Worm (Caenorhabditis elegans) whole organism, L1 larva: ENCODE data around the gene B0353.1.

Experiments used
- C04F5.9 ChIP-seq: sonication (generic microtip); optimal IDR thresholded peaks from 2 replicates; lab custom pipeline; 2016; ENCODE audit warnings: missing genetic modification characterization, missing compliant biosample characterization
- aha-1 ChIP-seq: fragments of 150-350 bp; optimal IDR thresholded peaks from 2 replicates; lab custom pipeline; 2014; ENCODE audit warnings: missing biosample characterization, missing genetic modification characterization
- aly-2 ChIP-seq: fragments of 150-350 bp; optimal IDR thresholded peaks from 2 replicates; lab custom pipeline; 2014; ENCODE audit warnings: missing biosample characterization, missing genetic modification characterization
- blmp-1 ChIP-seq: fragments of 150-350 bp; optimal IDR thresholded peaks from 2 replicates; lab custom pipeline; 2014; ENCODE audit warnings: missing biosample characterization, missing genetic modification characterization
- ceh-63 ChIP-seq: fragments of 200-800 bp; sonication (Bioruptor generic); optimal IDR thresholded peaks from 2 replicates; lab custom pipeline; 2018; ENCODE audit warnings: mild to moderate bottlenecking, missing genetic modification characterization, missing compliant biosample characterization
- ceh-88 ChIP-seq: fragments of 200-800 bp; sonication (Bioruptor generic); IDR thresholded peaks from 2 replicates; pipeline ENCODE4 v1.3.6; 2022; ENCODE audit warnings: missing genetic modification characterization, missing compliant biosample characterization
- ces-1 ChIP-seq: fragments of 150-350 bp; optimal IDR thresholded peaks from 2 replicates; lab custom pipeline; 2014; ENCODE audit warnings: missing biosample characterization, missing genetic modification reagents, missing genetic modification characterization
- dpl-1 ChIP-seq, 3 experiments: fragments of 150-350 bp in 2 of 3; sonication (generic microtip) in 1 of 3; optimal IDR thresholded peaks; 2 replicates each; lab custom pipeline; 2014 to 2017; ENCODE audit warnings: missing biosample characterization in 3 of 3, missing genetic modification characterization in 3 of 3, missing genetic modification reagents in 3 of 3
- efl-3 ChIP-seq: fragments of 200-800 bp; sonication (Bioruptor generic); optimal IDR thresholded peaks from 2 replicates; lab custom pipeline; 2018; ENCODE audit warnings: mild to moderate bottlenecking, missing genetic modification characterization, missing compliant biosample characterization
- egl-13 ChIP-seq: sonication (generic microtip); optimal IDR thresholded peaks from 2 replicates; lab custom pipeline; 2016; ENCODE audit warnings: missing genotype, missing genetic modification reagents, missing genetic modification characterization, missing compliant biosample characterization
- egl-27 ChIP-seq, 2 experiments: fragments of 150-350 bp in 1 of 2; sonication (generic microtip); optimal IDR thresholded peaks; 3 replicates each; lab custom pipeline; 2017 to 2018; ENCODE audit warnings: missing biosample characterization in 2 of 2, missing genetic modification characterization in 2 of 2, missing genetic modification reagents in 2 of 2
- ets-5 ChIP-seq: fragments of 200-800 bp; sonication (Bioruptor generic); IDR thresholded peaks from 2 replicates; pipeline ENCODE4 v1.3.6; 2022; ENCODE audit warnings: missing genetic modification characterization, missing compliant biosample characterization
- fkh-4 ChIP-seq: sonication (generic microtip); optimal IDR thresholded peaks from 2 replicates; lab custom pipeline; 2016; ENCODE audit warnings: missing compliant biosample characterization, missing genetic modification characterization, borderline replicate concordance
- fkh-8 ChIP-seq: sonication (generic microtip); optimal IDR thresholded peaks from 2 replicates; lab custom pipeline; 2016; ENCODE audit warnings: mild to moderate bottlenecking, missing genetic modification characterization, missing compliant biosample characterization
- fos-1 ChIP-seq: fragments of 150-350 bp; optimal IDR thresholded peaks from 2 replicates; lab custom pipeline; 2014; ENCODE audit warnings: missing biosample characterization, missing genetic modification characterization
- grh-1 ChIP-seq: fragments of 200-800 bp; sonication (Bioruptor generic); IDR thresholded peaks from 2 replicates; pipeline ENCODE4 v1.3.6; 2022; ENCODE audit warnings: missing genetic modification reagents, missing genetic modification characterization, missing compliant biosample characterization
- irx-1 ChIP-seq: sonication (generic microtip); optimal IDR thresholded peaks from 2 replicates; lab custom pipeline; 2016; ENCODE audit warnings: missing genetic modification characterization, missing compliant biosample characterization
- lin-15B ChIP-seq: fragments of 150-350 bp; sonication (generic microtip); optimal IDR thresholded peaks from 3 replicates; lab custom pipeline; 2014; ENCODE audit warnings: missing biosample characterization, missing genetic modification characterization
- lin-39 ChIP-seq: fragments of 150-350 bp; optimal IDR thresholded peaks from 2 replicates; lab custom pipeline; 2014; ENCODE audit warnings: missing biosample characterization, missing genetic modification reagents, missing genetic modification characterization
- lir-3 ChIP-seq: sonication (generic microtip); optimal IDR thresholded peaks from 2 replicates; lab custom pipeline; 2016; ENCODE audit warnings: mild to moderate bottlenecking, missing genetic modification characterization, moderate library complexity, missing compliant biosample characterization; ENCODE audit not compliant: poor library complexity
- mab-9 ChIP-seq: fragments of 200-800 bp; sonication (Bioruptor generic); IDR thresholded peaks from 2 replicates; pipeline ENCODE4 v1.3.6; 2022; ENCODE audit warnings: missing genetic modification reagents, missing genetic modification characterization, missing compliant biosample characterization
- mef-2 ChIP-seq: fragments of 150-350 bp; optimal IDR thresholded peaks from 2 replicates; lab custom pipeline; 2014; ENCODE audit warnings: missing biosample characterization, missing genetic modification characterization
- mep-1 ChIP-seq: fragments of 150-350 bp; optimal IDR thresholded peaks from 2 replicates; lab custom pipeline; 2014; ENCODE audit warnings: missing biosample characterization, missing genetic modification characterization
- nhr-12 ChIP-seq: sonication (generic microtip); optimal IDR thresholded peaks from 2 replicates; lab custom pipeline; 2017; ENCODE audit warnings: missing biosample characterization, missing genetic modification characterization
- nhr-20 ChIP-seq: sonication (generic microtip); optimal IDR thresholded peaks from 2 replicates; lab custom pipeline; 2016; ENCODE audit warnings: mild to moderate bottlenecking, missing genetic modification characterization, missing compliant biosample characterization
- nhr-237 ChIP-seq: fragments of 150-350 bp; optimal IDR thresholded peaks from 2 replicates; lab custom pipeline; 2014; ENCODE audit warnings: missing biosample characterization, missing genetic modification characterization
- nhr-71 ChIP-seq: sonication (generic microtip); optimal IDR thresholded peaks from 2 replicates; lab custom pipeline; 2016; ENCODE audit warnings: mild to moderate bottlenecking, missing genetic modification characterization, moderate library complexity, missing compliant biosample characterization
- pag-3 ChIP-seq: sonication (generic microtip); optimal IDR thresholded peaks from 2 replicates; lab custom pipeline; 2017; ENCODE audit warnings: missing genetic modification characterization, mild to moderate bottlenecking, missing compliant biosample characterization, antibody characterized with exemption, borderline replicate concordance; ENCODE audit not compliant: insufficient read depth
- snpc-4 ChIP-seq: fragments of 150-350 bp; optimal IDR thresholded peaks from 2 replicates; lab custom pipeline; 2014; ENCODE audit warnings: missing biosample characterization, missing genetic modification characterization
- snu-23 ChIP-seq: sonication (generic microtip); optimal IDR thresholded peaks from 2 replicates; lab custom pipeline; 2016; ENCODE audit warnings: missing genetic modification characterization, missing compliant biosample characterization
- sox-4 ChIP-seq: sonication (generic microtip); optimal IDR thresholded peaks from 2 replicates; lab custom pipeline; 2016; ENCODE audit warnings: missing genetic modification characterization, missing compliant biosample characterization
- swsn-7 ChIP-seq: sonication (generic microtip); optimal IDR thresholded peaks from 2 replicates; lab custom pipeline; 2016; ENCODE audit warnings: missing genetic modification characterization, missing compliant biosample characterization
- tbx-2 ChIP-seq: sonication (generic microtip); optimal IDR thresholded peaks from 2 replicates; lab custom pipeline; 2016; ENCODE audit warnings: missing genetic modification characterization, missing compliant biosample characterization
- tlp-1 ChIP-seq: fragments of 150-350 bp; optimal IDR thresholded peaks from 2 replicates; lab custom pipeline; 2014; ENCODE audit warnings: missing biosample characterization, missing genetic modification characterization
- unc-130 ChIP-seq: fragments of 150-350 bp; optimal IDR thresholded peaks from 2 replicates; lab custom pipeline; 2017; ENCODE audit warnings: missing biosample characterization, missing genetic modification characterization, inconsistent platforms
- unc-30 ChIP-seq: sonication (generic microtip); optimal IDR thresholded peaks from 2 replicates; lab custom pipeline; 2017; ENCODE audit warnings: missing biosample characterization, missing genetic modification characterization
- unc-62 ChIP-seq: fragments of 150-350 bp; optimal IDR thresholded peaks from 2 replicates; lab custom pipeline; 2014; ENCODE audit warnings: missing biosample characterization, missing genetic modification reagents, missing genetic modification characterization
- unc-98 ChIP-seq: fragments of 200-800 bp; sonication (Bioruptor generic); IDR thresholded peaks from 2 replicates; pipeline ENCODE4 v1.3.6; 2022; ENCODE audit warnings: missing genetic modification characterization, missing compliant biosample characterization
- vab-15 ChIP-seq: sonication (generic microtip); optimal IDR thresholded peaks from 2 replicates; lab custom pipeline; 2017; ENCODE audit warnings: missing genotype, mild to moderate bottlenecking, missing genetic modification characterization, missing compliant biosample characterization
- xbp-1 ChIP-seq: sonication (generic microtip); optimal IDR thresholded peaks from 2 replicates; lab custom pipeline; 2016; ENCODE audit warnings: missing genetic modification characterization, missing compliant biosample characterization
- zip-4 ChIP-seq: fragments of 200-800 bp; sonication (Bioruptor generic); optimal IDR thresholded peaks from 2 replicates; lab custom pipeline; 2018; ENCODE audit warnings: mild to moderate bottlenecking, missing genetic modification characterization, moderate library complexity, missing compliant biosample characterization
- ztf-4 ChIP-seq: fragments of 150-350 bp; optimal IDR thresholded peaks from 2 replicates; lab custom pipeline; 2014; ENCODE audit warnings: missing biosample characterization, missing genetic modification characterization

The B0353.1 gene

DNA sequence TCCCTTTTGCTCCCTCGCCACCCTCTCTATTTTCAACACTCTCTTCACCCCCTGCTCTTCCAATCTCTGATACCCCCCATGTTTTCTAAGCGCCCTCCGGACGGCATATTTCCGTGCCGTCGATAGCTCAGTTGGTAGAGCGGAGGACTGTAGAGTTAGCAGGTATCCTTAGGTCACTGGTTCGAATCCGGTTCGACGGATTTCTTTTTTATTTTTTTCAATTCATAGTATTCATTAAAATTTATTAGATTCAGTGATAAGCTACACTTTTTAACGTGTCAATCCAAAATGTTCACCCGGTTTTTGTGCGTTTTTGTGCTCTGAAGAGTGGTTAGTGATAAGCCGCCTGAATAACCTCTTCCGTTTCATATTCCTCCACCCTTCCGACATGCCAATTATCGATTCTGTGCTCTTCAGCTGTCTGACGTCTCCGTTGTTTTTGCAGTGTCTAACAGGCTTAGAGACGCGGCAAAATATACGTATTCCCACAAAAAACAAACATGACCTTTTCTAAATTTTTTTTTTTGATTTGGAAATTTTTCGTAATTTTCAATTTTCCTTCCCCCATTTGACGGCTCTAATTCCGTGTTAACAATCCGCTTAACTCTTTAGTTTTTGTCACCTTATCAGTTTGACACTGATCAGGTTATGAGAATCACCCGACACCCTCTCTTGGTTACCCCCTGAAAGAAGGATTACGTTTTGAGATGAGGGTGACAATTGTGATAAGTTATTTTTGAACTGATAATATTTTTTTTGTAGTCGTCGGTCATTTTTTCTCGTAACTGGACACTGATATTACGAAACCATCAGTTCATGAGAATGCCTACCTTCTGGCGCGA is 20.3 kb upstream of the B0353.1 start (continued):
- no peak for TF ChIP-seq dpl-1 (GFP tag; optimal IDR thresholded peaks at IDR 0.05; lab: Kevin White, UChicago)
- no peak for TF ChIP-seq nhr-12
- TF ChIP-seq unc-30: no peak
- TF ChIP-seq egl-27 (tag; optimal IDR thresholded peaks at IDR 0.05; lab: Kevin White, UChicago): no peak
- no peak for TF ChIP-seq ces-1 (GFP tag; lab: Kevin White, UChicago)
- no peak for TF ChIP-seq ztf-4 (tag; lab: Kevin White, UChicago)
- TF ChIP-seq tlp-1: no peak
- no peak for TF ChIP-seq snpc-4
- TF ChIP-seq unc-98: no peak
- TF ChIP-seq vab-15: no peak
- peak; percentile 34 for TF ChIP-seq aly-2 (tag; lab: Kevin White, UChicago)
- no peak for TF ChIP-seq unc-62 (GFP tag; lab: Kevin White, UChicago)
- peak; percentile 59 for TF ChIP-seq swsn-7 (tag; lab: Kevin White, UChicago)
- TF ChIP-seq pag-3 (tag; lab: Kevin White, UChicago): no peak
- TF ChIP-seq snu-23 (GFP tag; lab: Kevin White, UChicago): peak; percentile 66
- TF ChIP-seq mef-2 (tag; lab: Kevin White, UChicago): no peak
- TF ChIP-seq mab-9: no peak
- TF ChIP-seq ets-5: no peak
- no peak for TF ChIP-seq lin-39
- TF ChIP-seq sox-4: no peak
- TF ChIP-seq fos-1 (tag; lab: Kevin White, UChicago): peak; percentile 8
- peak; percentile 11 for TF ChIP-seq C04F5.9 (tag; lab: Kevin White, UChicago)
- no peak for TF ChIP-seq zip-4
- TF ChIP-seq ceh-63 (GFP tag; lab: Kevin White, UChicago): no peak
- peak; percentile 23 for TF ChIP-seq fkh-4 (tag; lab: Kevin White, UChicago)
- TF ChIP-seq nhr-237: no peak
- peak; percentile 6 for TF ChIP-seq unc-130 (tag; lab: Kevin White, UChicago)
- TF ChIP-seq mep-1 (tag; lab: Kevin White, UChicago): no peak
- no peak for TF ChIP-seq blmp-1 (tag; lab: Kevin White, UChicago)
- TF ChIP-seq lir-3 (tag; lab: Kevin White, UChicago): peak; percentile 25
- no peak for TF ChIP-seq fkh-8
- TF ChIP-seq ceh-88 (GFP tag; lab: Robert Waterston, UW): no peak
- TF ChIP-seq egl-13 (tag; lab: Kevin White, UChicago): peak; percentile 56
- no peak for TF ChIP-seq lin-15B (tag; lab: Kevin White, UChicago)

DNA sequence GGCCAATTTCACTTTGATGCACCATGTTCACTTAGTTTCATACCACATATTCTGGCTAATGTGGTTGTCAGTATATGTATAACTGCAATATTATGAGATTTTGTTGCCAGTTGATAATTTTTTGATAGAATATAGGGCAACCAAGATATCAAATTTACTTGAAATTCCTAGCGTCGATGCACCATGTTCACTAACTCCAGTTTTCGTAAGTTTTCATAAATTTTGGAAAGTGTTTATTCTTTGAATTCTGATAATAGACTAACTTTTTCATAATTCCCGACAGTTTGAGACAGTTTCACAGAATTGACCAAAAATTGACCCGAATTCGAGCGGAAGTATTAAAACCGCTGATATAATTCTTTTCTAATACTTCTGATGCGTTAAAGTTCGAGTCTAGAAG is 18.7 kb upstream of the B0353.1 start:
- TF ChIP-seq nhr-71: no peak
- no peak for TF ChIP-seq nhr-20
- TF ChIP-seq tbx-2 (tag; lab: Kevin White, UChicago): no peak
- no peak for TF ChIP-seq nhr-237
- TF ChIP-seq sox-4: no peak
- no peak for TF ChIP-seq aha-1 (tag; lab: Kevin White, UChicago)
- TF ChIP-seq ztf-4 (tag; lab: Kevin White, UChicago): no peak
- TF ChIP-seq grh-1 (GFP tag; lab: Robert Waterston, UW): no peak
- TF ChIP-seq irx-1 (tag; lab: Kevin White, UChicago): no peak
- no peak for TF ChIP-seq efl-3 (GFP tag; lab: Kevin White, UChicago)
- TF ChIP-seq xbp-1: no peak
- no peak for TF ChIP-seq fkh-4 (tag; lab: Kevin White, UChicago)
- no peak for TF ChIP-seq snpc-4
- no peak for TF ChIP-seq unc-130 (tag; lab: Kevin White, UChicago)
- no peak for TF ChIP-seq mep-1 (tag; lab: Kevin White, UChicago)
